Worm (Caenorhabditis elegans) whole organism, early embryonic: ENCODE measurements around the gene piga-1.

Source experiments
- ama-1 ChIP-seq: fragments of 150-350 bp; optimal IDR thresholded peaks from 2 replicates; lab custom pipeline; 2014
- ets-7 ChIP-seq: sonication (generic microtip); optimal IDR thresholded peaks from 2 replicates; lab custom pipeline; 2016; ENCODE audit warnings: missing genotype, missing genetic modification characterization, missing compliant biosample characterization
- pes-1 ChIP-seq: fragments of 200-800 bp; sonication (Bioruptor generic); IDR thresholded peaks from 2 replicates; pipeline ENCODE4 v1.3.6; 2022; ENCODE audit warnings: missing genetic modification reagents, missing genetic modification characterization, missing compliant biosample characterization
- tbx-11 ChIP-seq: fragments of 200-800 bp; sonication (Bioruptor generic); IDR thresholded peaks from 2 replicates; pipeline ENCODE4 v1.3.6; 2022; ENCODE audit warnings: missing genetic modification characterization, missing compliant biosample characterization

DNA sequence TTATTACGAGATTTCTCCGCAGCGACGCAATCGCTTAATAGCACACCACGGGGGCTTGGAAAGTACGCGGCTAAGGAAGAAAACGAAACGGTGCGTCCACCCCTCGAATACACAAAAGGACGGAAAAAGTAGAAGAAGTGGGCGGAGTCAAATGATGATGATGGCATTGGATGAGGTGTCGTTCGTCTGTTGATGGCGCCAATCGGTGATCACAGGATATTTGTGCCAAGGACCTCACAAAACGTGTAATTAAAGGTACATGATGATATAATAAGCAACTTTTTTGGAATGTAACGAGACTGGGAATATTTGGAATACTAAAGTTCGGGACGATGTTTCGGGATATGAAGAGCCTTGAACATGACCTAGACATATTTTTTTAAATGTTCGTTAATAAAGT lies 27.1 kb downstream of the piga-1 start, which contains the start of gene cutl-12:
- TF ChIP-seq ama-1 (lab: Kevin White, UChicago) (no peak), tbx-11 (GFP tag; lab: Robert Waterston, UW) (no peak), pes-1 (GFP tag; lab: Robert Waterston, UW) (no peak), ets-7 (no peak)
